Worm (Caenorhabditis elegans) whole organism, midembryonic: ENCODE measurements around the gene F18A11.2.
"Not testable (repeated sequence)": the region's sequence is repeated elsewhere in the genome, so short reads cannot be mapped to it uniquely, and the experiment has no call there.

ENCODE experiments used
- cog-1 ChIP-seq: sonication (generic microtip); optimal IDR thresholded peaks from 2 replicates; lab custom pipeline; 2016; ENCODE audit warnings: missing genetic modification characterization, missing compliant biosample characterization
- klf-2 ChIP-seq: fragments of 200-800 bp; sonication (Bioruptor generic); conservative IDR thresholded peaks from 2 replicates; pipeline ENCODE4 v1.3.6; 2022; ENCODE audit warnings: missing genetic modification reagents, missing genetic modification characterization, missing compliant biosample characterization
- ref-1 ChIP-seq: fragments of 200-800 bp; sonication (Bioruptor generic); conservative IDR thresholded peaks from 2 replicates; pipeline ENCODE4 v1.3.6; 2022; ENCODE audit warnings: missing genetic modification reagents, missing genetic modification characterization, missing compliant biosample characterization
- ztf-23 ChIP-seq: fragments of 200-800 bp; sonication (Bioruptor generic); IDR thresholded peaks from 2 replicates; pipeline ENCODE4 v1.3.6; 2022; ENCODE audit warnings: missing genetic modification reagents, missing genetic modification characterization, missing compliant biosample characterization

DNA sequence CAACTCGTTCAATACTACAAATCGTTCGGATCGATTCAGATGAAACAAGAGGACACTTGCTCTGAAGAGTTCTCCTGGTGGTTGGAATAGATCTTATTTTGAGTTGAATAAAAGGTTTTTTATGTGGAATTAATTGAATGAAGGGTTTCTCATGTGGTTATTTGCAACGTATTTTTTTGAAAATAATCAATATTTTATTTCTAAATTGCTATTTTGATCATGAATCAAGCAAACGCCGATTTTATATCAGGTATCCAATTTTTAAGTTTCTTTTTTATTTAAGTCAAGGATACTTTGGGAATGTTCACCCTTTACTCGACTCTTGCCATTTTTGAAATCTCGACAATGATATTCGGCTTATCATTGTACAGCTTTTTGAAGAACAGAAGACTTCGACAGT, 49.1 kb downstream of the F18A11.2 start, which contains the start of gene Y81G3A.2:
- TF ChIP-seq ztf-23 (GFP tag; lab: Robert Waterston, UW); ref-1 (GFP tag; lab: Robert Waterston, UW); klf-2 (GFP tag; lab: Robert Waterston, UW); cog-1: not testable (repeated sequence)
